Fruit fly (Drosophila melanogaster): Measurements from ENCODE around the gene Doc2.

Doc2 gene

dm6 chr3L:9028057-9028456, 9.0 kb upstream of the Doc2 start (continued):
- no peak for TF ChIP-seq CG8119 (GFP tag; IDR thresholded peaks at IDR 0.05)
- no peak for TF ChIP-seq fkh (GFP tag; optimal IDR thresholded peaks at IDR 0.05)
- no peak for TF ChIP-seq CG8319 (GFP tag; optimal IDR thresholded peaks at IDR 0.05)
- TF ChIP-seq Sox14 (GFP tag; optimal IDR thresholded peaks at IDR 0.05), result no peak
- no peak for TF ChIP-seq CG4318 (GFP tag; optimal IDR thresholded peaks at IDR 0.05)
- no peak for TF ChIP-seq Sox102F (GFP tag; optimal IDR thresholded peaks at IDR 0.05)
- no peak for TF ChIP-seq Hr4 (GFP tag; optimal IDR thresholded peaks at IDR 0.05)
- TF ChIP-seq vri (GFP tag; optimal IDR thresholded peaks at IDR 0.05), result no peak
- TF ChIP-seq CG6276 (GFP tag; optimal IDR thresholded peaks at IDR 0.05), result no peak
- no peak for TF ChIP-seq CG10631 (GFP tag; optimal IDR thresholded peaks at IDR 0.05)
- TF ChIP-seq eg (GFP tag; IDR thresholded peaks at IDR 0.05), result no peak
- TF ChIP-seq CG6792 (GFP tag; optimal IDR thresholded peaks at IDR 0.05), result no peak
- TF ChIP-seq dac (GFP tag; optimal IDR thresholded peaks at IDR 0.05), result no peak
- no peak for TF ChIP-seq esn (GFP tag; optimal IDR thresholded peaks at IDR 0.05)
- TF ChIP-seq CG3919 (GFP tag; optimal IDR thresholded peaks at IDR 0.05), result no peak
- no peak for TF ChIP-seq net (GFP tag; optimal IDR thresholded peaks at IDR 0.05)
- no peak for TF ChIP-seq OdsH (GFP tag; optimal IDR thresholded peaks at IDR 0.05)
- TF ChIP-seq ss (GFP tag; optimal IDR thresholded peaks at IDR 0.05), result peak in 1 of 2 experiments; percentile 32
- no peak for TF ChIP-seq Eip75B (GFP tag; optimal IDR thresholded peaks at IDR 0.05)
- TF ChIP-seq spab (GFP tag; optimal IDR thresholded peaks at IDR 0.05), result no peak
- TF ChIP-seq CG32006 (GFP tag; optimal IDR thresholded peaks at IDR 0.05), result peak; percentile 11
- TF ChIP-seq CG11294 (GFP tag; IDR thresholded peaks at IDR 0.05), result no peak
- TF ChIP-seq CG11902 (GFP tag; optimal IDR thresholded peaks at IDR 0.05), result no peak
- TF ChIP-seq CG34406 (GFP tag; optimal IDR thresholded peaks at IDR 0.05), result no peak
- no peak for TF ChIP-seq CG8632 (GFP tag; optimal IDR thresholded peaks at IDR 0.05)
- no peak for TF ChIP-seq Hr38 (GFP tag; optimal IDR thresholded peaks at IDR 0.05)
- TF ChIP-seq CG9139 (GFP tag; optimal IDR thresholded peaks at IDR 0.05), result no peak
- TF ChIP-seq CG16779 (tag; optimal IDR thresholded peaks at IDR 0.05), result no peak

dm6 chr3L:9027122-9027696, 8.2 kb upstream of the Doc2 start:
- TF ChIP-seq fkh (GFP tag; optimal IDR thresholded peaks at IDR 0.05), result peak; percentile 40
- TF ChIP-seq CG6854 (GFP tag; optimal IDR thresholded peaks at IDR 0.05), result no peak

- TF ChIP-seq svp (GFP tag), result peak; percentile 46
- no peak for TF ChIP-seq Sox14 (GFP tag; optimal IDR thresholded peaks at IDR 0.05)
- no peak for TF ChIP-seq OdsH (GFP tag; optimal IDR thresholded peaks at IDR 0.05)
- TF ChIP-seq CG8319 (GFP tag; optimal IDR thresholded peaks at IDR 0.05), result no peak
- peak; percentile 7 for TF ChIP-seq esn (GFP tag; optimal IDR thresholded peaks at IDR 0.05)
- TF ChIP-seq Sox102F (GFP tag; optimal IDR thresholded peaks at IDR 0.05), result peak; percentile 10
- no peak for TF ChIP-seq acj6 (GFP tag; optimal IDR thresholded peaks at IDR 0.05)
- TF ChIP-seq Smox (GFP tag; optimal IDR thresholded peaks at IDR 0.05), result no peak
- TF ChIP-seq ss (GFP tag; optimal IDR thresholded peaks at IDR 0.05), result no peak
- no peak for TF ChIP-seq Ets96B (tag; optimal IDR thresholded peaks at IDR 0.05)
- TF ChIP-seq dsx (GFP tag; optimal IDR thresholded peaks at IDR 0.05; ENCODE audit: poor library complexity, severe bottlenecking), result no peak
- TF ChIP-seq Hr39 (GFP tag; optimal IDR thresholded peaks at IDR 0.05), result no peak
- no peak for TF ChIP-seq Eip75B (GFP tag; optimal IDR thresholded peaks at IDR 0.05)
- TF ChIP-seq CG34406 (GFP tag; optimal IDR thresholded peaks at IDR 0.05), result no peak
- TF ChIP-seq Met (GFP tag; optimal IDR thresholded peaks at IDR 0.05), result no peak
- TF ChIP-seq salr (GFP tag; optimal IDR thresholded peaks at IDR 0.05), result no peak
- no peak for TF ChIP-seq CG15336 (GFP tag; IDR thresholded peaks at IDR 0.05)
- TF ChIP-seq CG10669 (GFP tag; optimal IDR thresholded peaks at IDR 0.05), result no peak
- TF ChIP-seq CG8632 (GFP tag; optimal IDR thresholded peaks at IDR 0.05), result no peak
- no peak for TF ChIP-seq net (GFP tag; optimal IDR thresholded peaks at IDR 0.05)
- no peak for TF ChIP-seq CG11902 (GFP tag; optimal IDR thresholded peaks at IDR 0.05)
- no peak for TF ChIP-seq CG10631 (GFP tag; optimal IDR thresholded peaks at IDR 0.05)
- no peak for TF ChIP-seq eg (GFP tag; IDR thresholded peaks at IDR 0.05)
- no peak for TF ChIP-seq cyc (GFP tag; optimal IDR thresholded peaks at IDR 0.05)
- no peak for TF ChIP-seq Ets21C (GFP tag; optimal IDR thresholded peaks at IDR 0.05)
- TF ChIP-seq Eip78C (GFP tag), result peak; percentile 28
- TF ChIP-seq spab (GFP tag; optimal IDR thresholded peaks at IDR 0.05), result no peak
- no peak for TF ChIP-seq fd85E (GFP tag; optimal IDR thresholded peaks at IDR 0.05)
- no peak for TF ChIP-seq Sox15 (GFP tag; optimal IDR thresholded peaks at IDR 0.05)
- no peak for TF ChIP-seq CG1621 (tag; optimal IDR thresholded peaks at IDR 0.05)
- TF ChIP-seq lz (GFP tag; optimal IDR thresholded peaks at IDR 0.05), result no peak
- TF ChIP-seq CG6808 (GFP tag; optimal IDR thresholded peaks at IDR 0.05), result no peak
Measured at dm6 chr3L:9026568-9026967, 7.5 kb upstream of the Doc2 start.

Data from whole organism, prepupa.